Worm (Caenorhabditis elegans) whole organism, late embryonic: ENCODE measurements around the gene nlp-46.

ENCODE experiments used
- F13H6.1 ChIP-seq: sonication (generic microtip); optimal IDR thresholded peaks from 2 replicates; lab custom pipeline; 2016; ENCODE audit warnings: missing genetic modification characterization, missing compliant biosample characterization
- K02D7.2 ChIP-seq: sonication (generic microtip); optimal IDR thresholded peaks from 2 replicates; lab custom pipeline; 2017; ENCODE audit warnings: mild to moderate bottlenecking, missing genetic modification characterization, missing compliant biosample characterization
- ama-1 ChIP-seq: fragments of 150-350 bp; optimal IDR thresholded peaks from 2 replicates; lab custom pipeline; 2014
- ceh-14 ChIP-seq: sonication (generic microtip); optimal IDR thresholded peaks from 2 replicates; lab custom pipeline; 2016; ENCODE audit warnings: missing genotype, missing genetic modification characterization, missing compliant biosample characterization
- che-1 ChIP-seq: sonication (generic microtip); optimal IDR thresholded peaks from 2 replicates; lab custom pipeline; 2016; ENCODE audit warnings: mild to moderate bottlenecking, missing genetic modification characterization, missing compliant biosample characterization
- fkh-6 ChIP-seq: sonication (generic microtip); optimal IDR thresholded peaks from 2 replicates; lab custom pipeline; 2016; ENCODE audit warnings: missing genetic modification characterization, missing compliant biosample characterization
- lin-11 ChIP-seq: fragments of 200-800 bp; sonication (Bioruptor generic); optimal IDR thresholded peaks from 2 replicates; lab custom pipeline; 2018; ENCODE audit warnings: mild to moderate bottlenecking, missing genetic modification characterization, missing compliant biosample characterization
- nhr-11 ChIP-seq: fragments of 150-350 bp; optimal IDR thresholded peaks from 2 replicates; lab custom pipeline; 2014; ENCODE audit warnings: missing biosample characterization, missing genetic modification characterization
- pat-9 ChIP-seq: fragments of 200-800 bp; sonication (Bioruptor generic); optimal IDR thresholded peaks from 2 replicates; lab custom pipeline; 2018; ENCODE audit warnings: mild to moderate bottlenecking, missing genetic modification characterization, moderate library complexity, missing compliant biosample characterization
- pha-4 ChIP-seq: fragments of 150-350 bp; optimal IDR thresholded peaks from 2 replicates; lab custom pipeline; 2018; ENCODE audit warnings: missing biosample characterization, missing genetic modification reagents, missing genetic modification characterization
- pqm-1 ChIP-seq: sonication (generic microtip); optimal IDR thresholded peaks from 2 replicates; lab custom pipeline; 2016; ENCODE audit warnings: missing genetic modification characterization, missing compliant biosample characterization
- sox-4 ChIP-seq: sonication (generic microtip); optimal IDR thresholded peaks from 2 replicates; lab custom pipeline; 2017; ENCODE audit warnings: mild to moderate bottlenecking, missing genetic modification characterization, inconsistent platforms, missing compliant biosample characterization
- unc-55 ChIP-seq: sonication (generic microtip); optimal IDR thresholded peaks from 2 replicates; lab custom pipeline; 2017; ENCODE audit warnings: missing biosample characterization, missing genetic modification reagents, missing genetic modification characterization

ce11 chrV:12548830-12549229 is 42.7 kb upstream of the nlp-46 start:
- TF ChIP-seq F13H6.1 (tag; lab: Kevin White, UChicago) (no peak), sox-4 (tag; lab: Kevin White, UChicago) (no peak), fkh-6 (tag; lab: Kevin White, UChicago) (no peak), pha-4 (tag; lab: Kevin White, UChicago) (no peak), K02D7.2 (no peak), che-1 (no peak), pqm-1 (tag; lab: Kevin White, UChicago) (no peak), nhr-11 (no peak), ceh-14 (tag; lab: Kevin White, UChicago) (no peak), lin-11 (tag; lab: Kevin White, UChicago) (no peak), ama-1 (lab: Kevin White, UChicago) (no peak), pat-9 (tag; lab: Kevin White, UChicago) (no peak), unc-55 (GFP tag; lab: Kevin White, UChicago) (no peak)
